Fruit fly (Drosophila melanogaster) whole organism, pupa: Measurements from ENCODE around the gene CG33060.

ENCODE experiments used
- CG10348 ChIP-seq: fragments of 200-800 bp; sonication (Bioruptor generic); IDR thresholded peaks from 2 replicates; pipeline ENCODE4 v1.3.6; 2022; ENCODE audit warnings: missing biosample characterization, missing genetic modification characterization
- CG12605 ChIP-seq: fragments of 200-800 bp; sonication (Bioruptor generic); IDR thresholded peaks from 2 replicates; pipeline ENCODE4 v1.3.6; 2022; ENCODE audit warnings: missing biosample characterization, missing genetic modification characterization
- CG13204 ChIP-seq: fragments of 200-800 bp; sonication (Bioruptor generic); optimal IDR thresholded peaks from 2 replicates; lab custom pipeline; 2018; ENCODE audit warnings: missing biosample characterization, mild to moderate bottlenecking, missing genetic modification characterization, moderate library complexity
- CG14655 ChIP-seq: fragments of 200-800 bp; sonication (Bioruptor generic); optimal IDR thresholded peaks from 3 replicates; lab custom pipeline; 2017; ENCODE audit warnings: mild to moderate bottlenecking, missing biosample characterization, missing genetic modification reagents, missing genetic modification characterization
- CG15710 ChIP-seq: fragments of 200-800 bp; sonication (Bioruptor generic); optimal IDR thresholded peaks from 2 replicates; lab custom pipeline; 2018; ENCODE audit warnings: missing biosample characterization, mild to moderate bottlenecking, missing genetic modification characterization, moderate library complexity
- CG17806 ChIP-seq: fragments of 200-800 bp; sonication (Bioruptor generic); optimal IDR thresholded peaks from 2 replicates; lab custom pipeline; 2018; ENCODE audit warnings: missing biosample characterization, mild to moderate bottlenecking, missing genetic modification characterization, moderate library complexity
- CG32121 ChIP-seq: fragments of 200-800 bp; sonication (Bioruptor generic); IDR thresholded peaks from 2 replicates; pipeline ENCODE4 v1.3.6; 2022; ENCODE audit warnings: missing biosample characterization, missing genetic modification characterization
- CG34367 ChIP-seq: fragments of 200-800 bp; sonication (Bioruptor generic); optimal IDR thresholded peaks from 2 replicates; lab custom pipeline; 2018; ENCODE audit warnings: missing biosample characterization, mild to moderate bottlenecking, missing genetic modification characterization
- CG4496 ChIP-seq: fragments of 200-800 bp; sonication (Bioruptor generic); IDR thresholded peaks from 3 replicates; pipeline ENCODE4 v1.3.6; 2022; ENCODE audit warnings: missing biosample characterization, missing genetic modification characterization
- CG8159 ChIP-seq: fragments of 200-800 bp; sonication (Bioruptor generic); optimal IDR thresholded peaks from 3 replicates; lab custom pipeline; 2018; ENCODE audit warnings: missing biosample characterization, mild to moderate bottlenecking, missing genetic modification characterization, moderate library complexity
- CG8301 ChIP-seq: fragments of 200-800 bp; sonication (Bioruptor generic); optimal IDR thresholded peaks from 2 replicates; lab custom pipeline; 2018; ENCODE audit warnings: missing biosample characterization, mild to moderate bottlenecking, missing genetic modification characterization
- CG9948 ChIP-seq: fragments of 200-800 bp; sonication (Bioruptor generic); optimal IDR thresholded peaks from 2 replicates; lab custom pipeline; 2018; ENCODE audit warnings: missing biosample characterization, mild to moderate bottlenecking, missing genetic modification characterization, moderate library complexity
- D1 ChIP-seq: fragments of 200-800 bp; sonication (Bioruptor generic); optimal IDR thresholded peaks from 2 replicates; lab custom pipeline; 2018; ENCODE audit warnings: missing biosample characterization, mild to moderate bottlenecking, missing genetic modification characterization, moderate library complexity
- EcR ChIP-seq: fragments of 200-800 bp; sonication (Bioruptor generic); optimal IDR thresholded peaks from 3 replicates; lab custom pipeline; 2019; ENCODE audit warnings: missing biosample characterization, missing genetic modification characterization, mild to moderate bottlenecking, moderate library complexity, missing genetic modification reagents
- Ets98B ChIP-seq: fragments of 200-800 bp; sonication (Bioruptor generic); IDR thresholded peaks from 2 replicates; pipeline ENCODE4 v1.3.6; 2022; ENCODE audit warnings: missing biosample characterization, missing genetic modification characterization
- Pif1A ChIP-seq: fragments of 200-800 bp; sonication (Bioruptor generic); optimal IDR thresholded peaks from 3 replicates; lab custom pipeline; 2016; ENCODE audit warnings: missing biosample characterization, missing genetic modification characterization
- Pif1B ChIP-seq: fragments of 200-800 bp; sonication (Bioruptor generic); optimal IDR thresholded peaks from 3 replicates; lab custom pipeline; 2016; ENCODE audit warnings: missing biosample characterization, missing genetic modification characterization
- Snoo ChIP-seq: fragments of 200-800 bp; sonication (Bioruptor generic); optimal IDR thresholded peaks from 3 replicates; lab custom pipeline; 2017; ENCODE audit warnings: missing biosample characterization, mild to moderate bottlenecking, missing genetic modification characterization, inconsistent platforms
- fd96Ca ChIP-seq: fragments of 200-800 bp; sonication (Bioruptor generic); IDR thresholded peaks from 3 replicates; pipeline ENCODE4 v1.3.6; 2022; ENCODE audit warnings: missing biosample characterization, missing genetic modification characterization
- gl ChIP-seq: fragments of 200-800 bp; sonication (Bioruptor generic); optimal IDR thresholded peaks from 2 replicates; lab custom pipeline; 2018; ENCODE audit warnings: missing biosample characterization, mild to moderate bottlenecking, missing genetic modification characterization
- rn ChIP-seq: fragments of 200-800 bp; sonication (Bioruptor generic); IDR thresholded peaks from 2 replicates; pipeline ENCODE4 v1.3.6; 2022; ENCODE audit warnings: missing biosample characterization, missing genetic modification characterization

Gene CG33060

DNA sequence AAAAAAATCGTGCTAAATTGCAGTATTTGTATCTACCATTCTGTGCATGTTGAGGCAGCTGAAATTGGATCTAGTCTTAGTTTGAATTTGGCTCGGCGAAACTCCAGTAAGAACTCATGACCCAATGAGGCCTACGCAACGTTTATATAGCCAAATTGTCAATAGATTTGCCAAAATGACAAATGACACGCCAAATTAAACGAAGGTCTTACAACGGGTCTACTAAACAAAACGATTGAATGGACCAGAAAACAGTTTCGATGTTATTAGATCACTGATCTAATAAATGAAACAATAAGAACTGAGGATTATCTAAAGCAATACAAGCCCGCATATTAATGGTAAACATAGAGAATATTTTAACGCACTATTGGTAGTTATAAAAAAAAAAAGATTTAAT is 9.7 kb upstream of the CG33060 start, which contains the start of gene CG42718:
TSS of gene CG42718 (minus strand) at position 101 of the 400 bp plus-strand sequence.
- TF ChIP-seq CG8159 (tag; lab: Kevin White, UChicago) (no peak), CG17806 (tag; lab: Kevin White, UChicago) (no peak), CG14655 (GFP tag; lab: Kevin White, UChicago) (no peak), Pif1A (GFP tag; lab: Kevin White, UChicago) (no peak), Ets98B (GFP tag; lab: Robert Waterston, UW) (no peak), rn (GFP tag; lab: Robert Waterston, UW) (no peak), CG32121 (GFP tag; lab: Robert Waterston, UW) (no peak), CG12605 (GFP tag; lab: Robert Waterston, UW) (no peak), Pif1B (GFP tag; lab: Kevin White, UChicago) (no peak), EcR (GFP tag; lab: Kevin White, UChicago) (no peak), CG34367 (tag; lab: Kevin White, UChicago) (no peak), CG4496 (GFP tag; lab: Robert Waterston, UW) (no peak), gl (tag; lab: Kevin White, UChicago) (no peak), D1 (tag; lab: Kevin White, UChicago) (no peak), CG15710 (tag; lab: Kevin White, UChicago) (no peak), Snoo (no peak), CG8301 (tag; lab: Kevin White, UChicago) (no peak), CG9948 (tag; lab: Kevin White, UChicago) (no peak), CG10348 (no peak), CG13204 (no peak)

DNA sequence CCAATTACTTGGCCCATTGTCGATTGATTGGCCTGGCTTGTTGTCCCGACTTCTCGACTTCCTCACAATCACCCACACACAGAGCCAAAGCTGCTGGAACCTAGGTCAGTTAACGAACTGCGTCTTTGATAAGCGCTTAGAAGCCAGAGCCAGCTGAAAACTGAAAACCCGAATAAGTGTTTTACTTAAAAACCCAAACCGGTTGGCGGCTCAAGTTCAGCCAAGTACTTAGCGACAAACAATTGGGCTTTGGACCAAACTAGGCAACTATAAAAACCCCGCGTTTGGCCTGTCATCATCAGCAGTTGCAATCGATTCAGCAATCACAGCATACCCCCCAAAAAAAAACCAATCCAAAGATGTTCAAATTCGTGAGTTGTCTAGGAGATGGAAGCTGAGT is 7.5 kb upstream of the CG33060 start, which contains the start of gene CG13059:
TSS of gene CG13059 (plus strand) at position 301 of the 400 bp plus-strand sequence.
- TF ChIP-seq Pif1B (GFP tag; lab: Kevin White, UChicago) = no peak
- no peak for TF ChIP-seq CG4496 (GFP tag; lab: Robert Waterston, UW)
- no peak for TF ChIP-seq CG10348
- TF ChIP-seq CG15710 (tag; lab: Kevin White, UChicago) = no peak
- no peak for TF ChIP-seq D1 (tag; lab: Kevin White, UChicago)
- no peak for TF ChIP-seq CG9948 (tag; lab: Kevin White, UChicago)
- TF ChIP-seq CG8159 (tag; lab: Kevin White, UChicago) = no peak
- TF ChIP-seq, all 21 proteins: peak for 0

DNA sequence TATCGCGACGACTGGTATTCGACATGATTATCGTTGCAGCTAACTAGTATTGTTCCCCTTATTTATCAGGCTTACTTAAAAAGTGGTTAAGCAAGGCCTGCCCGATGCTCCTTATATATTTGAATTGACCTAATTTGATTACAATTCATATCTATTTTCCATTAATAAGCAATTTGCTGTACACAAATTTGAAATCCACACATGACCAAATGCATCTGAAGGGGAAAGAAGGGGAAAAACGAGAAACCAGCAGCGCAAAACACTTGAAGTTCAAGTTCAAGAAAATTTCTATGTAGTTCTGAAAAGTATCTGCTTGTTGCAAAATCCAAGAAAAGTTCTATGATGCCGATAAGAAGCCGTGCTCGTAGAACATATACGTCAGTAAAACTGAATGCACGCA is 4.2 kb upstream of the CG33060 start, which contains the start of the genes CG13040 and CG13039:
TSS of gene CG13040 (minus strand) at position 101 of the 400 bp plus-strand sequence.
TSS of gene CG13039 (minus strand) at position 106 of the 400 bp plus-strand sequence.
- no peak for TF ChIP-seq Pif1A (GFP tag; lab: Kevin White, UChicago)
- no peak for TF ChIP-seq CG14655 (GFP tag; lab: Kevin White, UChicago)
- TF ChIP-seq Ets98B (GFP tag; lab: Robert Waterston, UW) = no peak
- no peak for TF ChIP-seq CG10348
- TF ChIP-seq Snoo = no peak

DNA sequence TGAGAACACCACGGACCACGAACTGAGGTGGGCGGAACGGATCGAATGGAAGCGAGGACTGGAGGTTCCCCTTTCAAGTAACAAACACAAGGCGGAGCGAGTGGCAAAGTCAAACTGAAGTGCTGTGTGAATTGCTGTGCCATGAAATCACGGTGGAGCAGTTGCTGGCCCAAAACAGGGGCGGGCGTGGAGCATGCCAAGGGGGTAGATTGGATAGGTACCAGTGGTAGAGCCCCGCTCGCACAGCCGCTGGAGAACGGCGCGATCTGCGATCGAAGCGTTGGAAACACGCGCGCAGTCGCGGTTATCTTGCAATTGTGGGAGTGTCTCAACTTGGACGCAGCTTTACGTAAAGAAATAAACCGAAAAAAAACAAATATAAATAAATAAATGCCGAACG is 3.1 kb upstream of the CG33060 start, which contains the start of gene CG13038:
TSS of gene CG13038 (minus strand) at position 118 of the 400 bp plus-strand sequence.
- peak; percentile 63 for TF ChIP-seq CG4496 (GFP tag; lab: Robert Waterston, UW)
- peak; percentile 59; the same call in 1 of the 3 replicates for TF ChIP-seq fd96Ca (GFP tag; lab: Robert Waterston, UW)
- no peak for TF ChIP-seq CG14655 (GFP tag; lab: Kevin White, UChicago)
- TF ChIP-seq Ets98B (GFP tag; lab: Robert Waterston, UW) = peak; percentile 66

DNA sequence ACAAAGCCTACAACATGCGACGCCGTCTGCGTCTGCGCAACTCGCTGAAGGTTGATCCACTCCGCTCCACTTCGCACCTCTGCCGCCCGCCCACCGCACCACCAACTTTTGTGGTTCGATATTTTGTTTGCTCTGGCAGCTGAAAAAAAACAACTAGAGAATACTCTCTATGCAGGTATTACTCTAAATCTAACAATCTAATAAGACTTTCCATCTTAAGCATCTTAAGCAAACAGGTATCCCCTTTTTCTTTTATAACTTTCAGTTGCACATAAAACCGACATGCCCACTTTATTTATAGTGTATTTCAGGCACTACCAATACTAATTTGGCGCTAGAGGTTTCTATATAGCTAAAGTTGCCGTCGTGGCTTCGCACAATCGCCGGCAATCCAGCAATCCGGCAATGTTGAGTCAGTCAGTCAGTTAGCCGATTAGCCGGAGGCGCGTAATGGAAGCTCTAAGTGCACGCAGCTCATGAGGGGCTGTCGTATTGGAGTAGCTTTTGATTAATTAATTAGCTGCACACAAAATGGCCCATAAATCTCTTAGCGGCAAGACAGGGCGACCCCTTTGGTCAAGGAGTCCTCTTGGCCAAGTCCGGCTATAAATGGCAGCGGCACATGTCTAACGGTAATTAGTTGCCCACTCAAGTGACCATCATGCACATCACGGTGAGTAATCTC is 2.5 kb upstream of the CG33060 start, which contains the start of gene CG13058:
TSS of gene CG13058 (plus strand) at position 635 of the 685 bp plus-strand sequence.
- TF ChIP-seq Snoo = no peak
- TF ChIP-seq rn (GFP tag; lab: Robert Waterston, UW) = no peak
- TF ChIP-seq fd96Ca (GFP tag; lab: Robert Waterston, UW) = 0 out of 3 replicates have a peak, but pooled peaks have one; percentile 20
- peak; percentile 65 for TF ChIP-seq CG34367 (tag; lab: Kevin White, UChicago)
- TF ChIP-seq Ets98B (GFP tag; lab: Robert Waterston, UW) = peak; percentile 23
- peak; percentile 66 for TF ChIP-seq CG8301 (tag; lab: Kevin White, UChicago)
- peak; percentile 1 for TF ChIP-seq EcR (GFP tag; lab: Kevin White, UChicago)
- TF ChIP-seq gl (tag; lab: Kevin White, UChicago) = no peak
- TF ChIP-seq D1 (tag; lab: Kevin White, UChicago) = no peak
- peak; percentile 7 for TF ChIP-seq Pif1A (GFP tag; lab: Kevin White, UChicago)
- no peak for TF ChIP-seq CG12605 (GFP tag; lab: Robert Waterston, UW)
- TF ChIP-seq CG8159 (tag; lab: Kevin White, UChicago) = peak; percentile 70
- TF ChIP-seq CG15710 (tag; lab: Kevin White, UChicago) = peak; percentile 69
- no peak for TF ChIP-seq Pif1B (GFP tag; lab: Kevin White, UChicago)
- no peak for TF ChIP-seq CG13204
- peak; percentile 22; the same call in 1 of the 3 replicates for TF ChIP-seq CG4496 (GFP tag; lab: Robert Waterston, UW)
- peak; percentile 63 for TF ChIP-seq CG32121 (GFP tag; lab: Robert Waterston, UW)
- TF ChIP-seq CG9948 (tag; lab: Kevin White, UChicago) = peak; percentile 55
- TF ChIP-seq CG10348 = peak; percentile 81
- TF ChIP-seq CG17806 (tag; lab: Kevin White, UChicago) = peak; percentile 38
- TF ChIP-seq CG14655 (GFP tag; lab: Kevin White, UChicago) = peak; percentile 68
